4 fruit fly cellular contexts compared by ENCODE assay signal in genomic region chr2L:14552141-14552748, dm6.
TF ChIP-seq lines count a peak whose summit lies in the region.

No protein-coding gene starts in this region.

- no peak for TF ChIP-seq CTCF in whole organism, embryonic (GFP tag; optimal IDR thresholded peaks at IDR 0.05; lab: Kevin White, UChicago)

TF ChIP-seq in whole organism, embryonic, 481 proteins besides CTCF, POLR2A, EP300 and RAD21 (continues in another document):
- TF ChIP-seq cwo (GFP tag; optimal IDR thresholded peaks at IDR 0.05; lab: Kevin White, UChicago): peak; percentile 9
- TF ChIP-seq CG5245 (GFP tag; optimal IDR thresholded peaks at IDR 0.05; lab: Kevin White, UChicago): peak; percentile 74
- TF ChIP-seq CG11560 (tag; IDR thresholded peaks at IDR 0.05; lab: Robert Waterston, UW): no peak
- peak; percentile 65 for TF ChIP-seq CG10147 (GFP tag; optimal IDR thresholded peaks at IDR 0.05; lab: Kevin White, UChicago)
- peak; percentile 74 for TF ChIP-seq CG15696 (tag; optimal IDR thresholded peaks at IDR 0.05; lab: Kevin White, UChicago)
- peak; percentile 45 for TF ChIP-seq CG12071 (GFP tag; optimal IDR thresholded peaks at IDR 0.05; lab: Kevin White, UChicago)
- no peak for TF ChIP-seq ci (GFP tag; IDR thresholded peaks at IDR 0.05; lab: Robert Waterston, UW)
- TF ChIP-seq CG8478 (optimal IDR thresholded peaks at IDR 0.05; lab: Kevin White, UChicago): no peak
- no peak for TF ChIP-seq lov (optimal IDR thresholded peaks at IDR 0.05; lab: Kevin White, UChicago)
- TF ChIP-seq lov (GFP tag; IDR thresholded peaks at IDR 0.05; lab: Robert Waterston, UW): peak; percentile 63; the same call in 1 of the 3 replicates
- no peak for TF ChIP-seq twi (tag; optimal IDR thresholded peaks at IDR 0.05; lab: Kevin White, UChicago)
- TF ChIP-seq zf30C (GFP tag; optimal IDR thresholded peaks at IDR 0.05; lab: Kevin White, UChicago): peak; percentile 55
- TF ChIP-seq CG30403 (GFP tag; optimal IDR thresholded peaks at IDR 0.05; lab: Kevin White, UChicago): peak; percentile 75
- TF ChIP-seq CG2678 (tag; optimal IDR thresholded peaks at IDR 0.05; lab: Kevin White, UChicago): peak; percentile 61
- TF ChIP-seq CG14710 (tag; optimal IDR thresholded peaks at IDR 0.05; lab: Kevin White, UChicago): peak; percentile 64
- no peak for TF ChIP-seq exex (tag; optimal IDR thresholded peaks at IDR 0.05; lab: Kevin White, UChicago)
- no peak for TF ChIP-seq NFAT (GFP tag; IDR thresholded peaks at IDR 0.05; lab: Robert Waterston, UW)
- TF ChIP-seq BEAF-32 (GFP tag; optimal IDR thresholded peaks at IDR 0.05; lab: Kevin White, UChicago): no peak
- no peak for TF ChIP-seq br (optimal IDR thresholded peaks at IDR 0.05; lab: Kevin White, UChicago)
- peak; percentile 62 for TF ChIP-seq ac (GFP tag; optimal IDR thresholded peaks at IDR 0.05; lab: Kevin White, UChicago)
- no peak for TF ChIP-seq ssp (GFP tag; IDR thresholded peaks at IDR 0.05; lab: Robert Waterston, UW)
- no peak for TF ChIP-seq MESR4 (GFP tag; optimal IDR thresholded peaks at IDR 0.05; lab: Kevin White, UChicago)
- TF ChIP-seq CG1529 (GFP tag; optimal IDR thresholded peaks at IDR 0.05; lab: Kevin White, UChicago): peak; percentile 53
- no peak for TF ChIP-seq ro (GFP tag; IDR thresholded peaks at IDR 0.05; lab: Robert Waterston, UW)

TF ChIP-seq in whole organism, prepupa, 60 proteins besides CTCF, POLR2A, EP300 and RAD21 (continues in another document):
- TF ChIP-seq Gug (GFP tag; IDR thresholded peaks at IDR 0.05; lab: Robert Waterston, UW): peak; percentile 59
- peak; percentile 92 for TF ChIP-seq Smox (GFP tag; optimal IDR thresholded peaks at IDR 0.05; lab: Kevin White, UChicago)
- peak; percentile 80 to 83 for TF ChIP-seq ss (GFP tag; optimal IDR thresholded peaks at IDR 0.05; lab: Kevin White, UChicago)
- peak; percentile 92 for TF ChIP-seq CG34406 (GFP tag; optimal IDR thresholded peaks at IDR 0.05; lab: Kevin White, UChicago)
- TF ChIP-seq CG7368 (GFP tag; optimal IDR thresholded peaks at IDR 0.05; lab: Kevin White, UChicago): peak; percentile 83
- TF ChIP-seq CG6792 (GFP tag; optimal IDR thresholded peaks at IDR 0.05; lab: Kevin White, UChicago): peak; percentile 93
- TF ChIP-seq Met (GFP tag; optimal IDR thresholded peaks at IDR 0.05; lab: Kevin White, UChicago): peak; percentile 95
- TF ChIP-seq vri (GFP tag; optimal IDR thresholded peaks at IDR 0.05; lab: Kevin White, UChicago): peak; percentile 94
- TF ChIP-seq OdsH (GFP tag; optimal IDR thresholded peaks at IDR 0.05; lab: Kevin White, UChicago): peak; percentile 88
- peak; percentile 92 for TF ChIP-seq pdm3 (GFP tag; optimal IDR thresholded peaks at IDR 0.05; lab: Kevin White, UChicago)
- TF ChIP-seq fd59A (GFP tag; optimal IDR thresholded peaks at IDR 0.05; lab: Kevin White, UChicago): peak; percentile 87
- TF ChIP-seq CG31627 (GFP tag; optimal IDR thresholded peaks at IDR 0.05; lab: Kevin White, UChicago): peak; percentile 93
- peak; percentile 82 for TF ChIP-seq eg (GFP tag; IDR thresholded peaks at IDR 0.05; lab: Robert Waterston, UW)
- TF ChIP-seq CG15336 (GFP tag; IDR thresholded peaks at IDR 0.05; lab: Robert Waterston, UW): peak; percentile 63
- TF ChIP-seq lz (GFP tag; optimal IDR thresholded peaks at IDR 0.05; lab: Kevin White, UChicago): peak; percentile 93
- TF ChIP-seq CG8119 (GFP tag; IDR thresholded peaks at IDR 0.05; lab: Robert Waterston, UW): peak; percentile 78
- TF ChIP-seq CG11294 (GFP tag; IDR thresholded peaks at IDR 0.05; lab: Robert Waterston, UW): peak; percentile 48
- TF ChIP-seq Sox15 (GFP tag; optimal IDR thresholded peaks at IDR 0.05; lab: Kevin White, UChicago): peak; percentile 81
- peak; percentile 85 for TF ChIP-seq CG11762 (GFP tag; optimal IDR thresholded peaks at IDR 0.05; lab: Kevin White, UChicago; ENCODE audit: insufficient read depth)
- peak; percentile 95 for TF ChIP-seq topi (GFP tag; optimal IDR thresholded peaks at IDR 0.05; lab: Kevin White, UChicago)
- peak; percentile 64 for TF ChIP-seq CG6276 (GFP tag; optimal IDR thresholded peaks at IDR 0.05; lab: Kevin White, UChicago)
- TF ChIP-seq Ets96B (tag; optimal IDR thresholded peaks at IDR 0.05; lab: Kevin White, UChicago): peak; percentile 92
- peak; percentile 98 for TF ChIP-seq Eip78C (GFP tag; lab: Kevin White, UChicago)
- peak; percentile 93 for TF ChIP-seq Sox14 (GFP tag; optimal IDR thresholded peaks at IDR 0.05; lab: Kevin White, UChicago)

TF ChIP-seq in whole organism, pupa, 21 proteins besides CTCF, POLR2A, EP300 and RAD21:
- peak; percentile 93 for TF ChIP-seq Pif1A (GFP tag; optimal IDR thresholded peaks at IDR 0.05; lab: Kevin White, UChicago)
- TF ChIP-seq CG8301 (tag; optimal IDR thresholded peaks at IDR 0.05; lab: Kevin White, UChicago): peak; percentile 76
- peak; percentile 70 for TF ChIP-seq D1 (tag; optimal IDR thresholded peaks at IDR 0.05; lab: Kevin White, UChicago)
- peak; percentile 91 for TF ChIP-seq Snoo (tag; optimal IDR thresholded peaks at IDR 0.05; lab: Kevin White, UChicago)
- peak; percentile 89 for TF ChIP-seq CG4496 (GFP tag; IDR thresholded peaks at IDR 0.05; lab: Robert Waterston, UW)
- peak; percentile 72 for TF ChIP-seq rn (GFP tag; IDR thresholded peaks at IDR 0.05; lab: Robert Waterston, UW)
- TF ChIP-seq CG13204 (GFP tag; optimal IDR thresholded peaks at IDR 0.05; lab: Kevin White, UChicago): peak; percentile 73
- TF ChIP-seq CG34367 (tag; optimal IDR thresholded peaks at IDR 0.05; lab: Kevin White, UChicago): peak; percentile 90
- peak; percentile 88 for TF ChIP-seq gl (tag; optimal IDR thresholded peaks at IDR 0.05; lab: Kevin White, UChicago)
- TF ChIP-seq CG17806 (tag; optimal IDR thresholded peaks at IDR 0.05; lab: Kevin White, UChicago): peak; percentile 95
- peak; percentile 93 for TF ChIP-seq CG8159 (tag; optimal IDR thresholded peaks at IDR 0.05; lab: Kevin White, UChicago)
- TF ChIP-seq CG32121 (GFP tag; IDR thresholded peaks at IDR 0.05; lab: Robert Waterston, UW): peak; percentile 31; the same call in 1 of the 2 replicates
- TF ChIP-seq CG14655 (GFP tag; optimal IDR thresholded peaks at IDR 0.05; lab: Kevin White, UChicago): peak; percentile 87
- peak; percentile 72 for TF ChIP-seq CG12605 (GFP tag; IDR thresholded peaks at IDR 0.05; lab: Robert Waterston, UW)
- TF ChIP-seq fd96Ca (GFP tag; IDR thresholded peaks at IDR 0.05; lab: Robert Waterston, UW): peak; percentile 80
- TF ChIP-seq Ets98B (GFP tag; IDR thresholded peaks at IDR 0.05; lab: Robert Waterston, UW): peak; percentile 44; the same call in 1 of the 2 replicates
- peak; percentile 92 for TF ChIP-seq CG9948 (tag; optimal IDR thresholded peaks at IDR 0.05; lab: Kevin White, UChicago)
- TF ChIP-seq Pif1B (GFP tag; optimal IDR thresholded peaks at IDR 0.05; lab: Kevin White, UChicago): peak; percentile 90
- peak; percentile 16 for TF ChIP-seq EcR (GFP tag; optimal IDR thresholded peaks at IDR 0.05; lab: Kevin White, UChicago)
- TF ChIP-seq CG10348 (GFP tag; IDR thresholded peaks at IDR 0.05; lab: Robert Waterston, UW): no peak
- TF ChIP-seq CG15710 (tag; optimal IDR thresholded peaks at IDR 0.05; lab: Kevin White, UChicago): peak; percentile 92

TF ChIP-seq in whole organism, wandering third instar larva, 38 proteins besides CTCF, POLR2A, EP300 and RAD21 (continues in another document):
- TF ChIP-seq OdsH (GFP tag; optimal IDR thresholded peaks at IDR 0.05; lab: Kevin White, UChicago): peak; percentile 92
- TF ChIP-seq h (GFP tag; optimal IDR thresholded peaks at IDR 0.05; lab: Kevin White, UChicago): peak; percentile 95
- peak; percentile 90 for TF ChIP-seq Rel (GFP tag; optimal IDR thresholded peaks at IDR 0.05; lab: Kevin White, UChicago)
- TF ChIP-seq Rel (tag; optimal IDR thresholded peaks at IDR 0.05; lab: Kevin White, UChicago): peak; percentile 60
- TF ChIP-seq brk (GFP tag; optimal IDR thresholded peaks at IDR 0.05; lab: Kevin White, UChicago): peak; percentile 89
- TF ChIP-seq Hr83 (GFP tag; optimal IDR thresholded peaks at IDR 0.05; lab: Kevin White, UChicago; ENCODE audit: poor library complexity, severe bottlenecking): no peak
- TF ChIP-seq tai (GFP tag; optimal IDR thresholded peaks at IDR 0.05; lab: Kevin White, UChicago): peak; percentile 86
- peak; percentile 86 for TF ChIP-seq psq (GFP tag; optimal IDR thresholded peaks at IDR 0.05; lab: Kevin White, UChicago)
- no peak for TF ChIP-seq Hr78 (GFP tag; optimal IDR thresholded peaks at IDR 0.05; lab: Kevin White, UChicago)
- TF ChIP-seq Hnf4 (GFP tag; optimal IDR thresholded peaks at IDR 0.05; lab: Kevin White, UChicago): peak; percentile 94
- TF ChIP-seq lola (GFP tag; optimal IDR thresholded peaks at IDR 0.05; lab: Kevin White, UChicago): no peak
- TF ChIP-seq dmrt93B (GFP tag; optimal IDR thresholded peaks at IDR 0.05; lab: Kevin White, UChicago): peak; percentile 84
- TF ChIP-seq Mio (GFP tag; optimal IDR thresholded peaks at IDR 0.05; lab: Kevin White, UChicago): peak; percentile 65
- peak; percentile 92 for TF ChIP-seq sage (GFP tag; optimal IDR thresholded peaks at IDR 0.05; lab: Kevin White, UChicago)
- no peak for TF ChIP-seq Vsx2 (GFP tag; optimal IDR thresholded peaks at IDR 0.05; lab: Kevin White, UChicago; ENCODE audit: partially characterized antibody)
- TF ChIP-seq usp (GFP tag; optimal IDR thresholded peaks at IDR 0.05; lab: Kevin White, UChicago): no peak
- peak; percentile 88 for TF ChIP-seq CG9705 (GFP tag; optimal IDR thresholded peaks at IDR 0.05; lab: Kevin White, UChicago)
- TF ChIP-seq GATAd (GFP tag; optimal IDR thresholded peaks at IDR 0.05; lab: Kevin White, UChicago): peak; percentile 29
- TF ChIP-seq CrebA (GFP tag; optimal IDR thresholded peaks at IDR 0.05; lab: Kevin White, UChicago; ENCODE audit: borderline replicate concordance): peak; percentile 42
- no peak for TF ChIP-seq Dfd (GFP tag; optimal IDR thresholded peaks at IDR 0.05; lab: Kevin White, UChicago)
- peak; percentile 93 for TF ChIP-seq ey (GFP tag; optimal IDR thresholded peaks at IDR 0.05; lab: Kevin White, UChicago)
- TF ChIP-seq foxo (GFP tag; optimal IDR thresholded peaks at IDR 0.05; lab: Kevin White, UChicago): peak; percentile 27 to 86
- TF ChIP-seq dsf (GFP tag; optimal IDR thresholded peaks at IDR 0.05; lab: Kevin White, UChicago; ENCODE audit: borderline replicate concordance): peak; percentile 69
- peak; percentile 22 for TF ChIP-seq sv (GFP tag; optimal IDR thresholded peaks at IDR 0.05; lab: Kevin White, UChicago)
- TF ChIP-seq rgr (GFP tag; optimal IDR thresholded peaks at IDR 0.05; lab: Kevin White, UChicago): peak; percentile 93
- peak; percentile 95 for TF ChIP-seq fru (GFP tag; optimal IDR thresholded peaks at IDR 0.05; lab: Kevin White, UChicago)
- no peak for TF ChIP-seq dl (GFP tag; optimal IDR thresholded peaks at IDR 0.05; lab: Kevin White, UChicago; ENCODE audit: insufficient read depth in 1 of 2, partially characterized antibody in 2 of 2)
- TF ChIP-seq pan (optimal IDR thresholded peaks at IDR 0.05; lab: Kevin White, UChicago): no peak
- no peak for TF ChIP-seq N (GFP tag; optimal IDR thresholded peaks at IDR 0.05; lab: Kevin White, UChicago)
- TF ChIP-seq Dif (GFP tag; optimal IDR thresholded peaks at IDR 0.05; lab: Kevin White, UChicago; ENCODE audit: partially characterized antibody): no peak

Comparison
In these comparisons a context has a peak if more than half of its experiments do, and no peak if none do; other contexts are left out.
1. Of the 7 proteins assayed by ChIP-seq in both whole organism, embryonic and whole organism, prepupa: peak only in whole organism, embryonic: none; only in whole organism, prepupa: CG16779, CG6854, Hr39 and Lpt; in both: Blimp-1, Gug and Sox102F; in neither: 0.